Worm (Caenorhabditis elegans) whole organism, late embryonic: ENCODE measurements around the gene F16H6.3.
"Not testable (repeated sequence)": the region's sequence is repeated elsewhere in the genome, so short reads cannot be mapped to it uniquely, and the experiment has no call there.

Experiments used
- C38D4.7 ChIP-seq: fragments of 200-800 bp; sonication (Bioruptor generic); optimal IDR thresholded peaks from 2 replicates; lab custom pipeline; 2018; ENCODE audit warnings: mild to moderate bottlenecking, missing genetic modification characterization, moderate library complexity, missing compliant biosample characterization
- K09A11.1 ChIP-seq: sonication (generic microtip); optimal IDR thresholded peaks from 2 replicates; lab custom pipeline; 2017; ENCODE audit warnings: antibody characterized with exemption, mild to moderate bottlenecking, missing genetic modification characterization, missing compliant biosample characterization; ENCODE audit not compliant: insufficient read depth
- T23F11.4 ChIP-seq: fragments of 200-800 bp; sonication (Bioruptor generic); optimal IDR thresholded peaks from 2 replicates; lab custom pipeline; 2018; ENCODE audit warnings: mild to moderate bottlenecking, missing genetic modification characterization, missing compliant biosample characterization
- Y22D7AL.16 ChIP-seq: sonication (generic microtip); optimal IDR thresholded peaks from 2 replicates; lab custom pipeline; 2016; ENCODE audit warnings: missing genetic modification characterization, missing compliant biosample characterization
- ahr-1 ChIP-seq: sonication (generic microtip); optimal IDR thresholded peaks from 2 replicates; lab custom pipeline; 2016; ENCODE audit warnings: missing genetic modification characterization, missing compliant biosample characterization
- ceh-22 ChIP-seq: sonication (generic microtip); optimal IDR thresholded peaks from 2 replicates; lab custom pipeline; 2017; ENCODE audit warnings: missing biosample characterization, missing genetic modification characterization
- ceh-24 ChIP-seq: sonication (generic microtip); optimal IDR thresholded peaks from 2 replicates; lab custom pipeline; 2016; ENCODE audit warnings: mild to moderate bottlenecking, missing genetic modification characterization, missing compliant biosample characterization
- ceh-30 ChIP-seq: fragments of 150-350 bp; optimal IDR thresholded peaks from 2 replicates; lab custom pipeline; 2014; ENCODE audit warnings: missing biosample characterization, missing genetic modification characterization
- ceh-31 ChIP-seq: sonication (generic microtip); optimal IDR thresholded peaks from 2 replicates; lab custom pipeline; 2016; ENCODE audit warnings: missing genetic modification characterization, missing compliant biosample characterization
- ceh-34 ChIP-seq: sonication (generic microtip); optimal IDR thresholded peaks from 2 replicates; lab custom pipeline; 2016; ENCODE audit warnings: mild to moderate bottlenecking, missing genetic modification characterization, missing compliant biosample characterization
- ceh-48 ChIP-seq: sonication (generic microtip); optimal IDR thresholded peaks from 2 replicates; lab custom pipeline; 2016; ENCODE audit warnings: missing genetic modification characterization, inconsistent platforms, missing compliant biosample characterization
- ceh-9 ChIP-seq: sonication (generic microtip); optimal IDR thresholded peaks from 2 replicates; lab custom pipeline; 2016; ENCODE audit warnings: mild to moderate bottlenecking, missing genetic modification characterization, inconsistent platforms, missing compliant biosample characterization
- dmd-4 ChIP-seq: sonication (generic microtip); optimal IDR thresholded peaks from 2 replicates; lab custom pipeline; 2016; ENCODE audit warnings: borderline replicate concordance, missing genetic modification characterization, missing compliant biosample characterization
- elt-2 ChIP-seq: sonication (generic microtip); optimal IDR thresholded peaks from 2 replicates; lab custom pipeline; 2016; ENCODE audit warnings: missing genetic modification reagents, missing genetic modification characterization, missing compliant biosample characterization
- elt-4 ChIP-seq: sonication (generic microtip); optimal IDR thresholded peaks from 2 replicates; lab custom pipeline; 2016; ENCODE audit warnings: missing genetic modification characterization, missing compliant biosample characterization
- fax-1 ChIP-seq: sonication (generic microtip); optimal IDR thresholded peaks from 2 replicates; lab custom pipeline; 2016; ENCODE audit warnings: missing genotype, missing genetic modification characterization, missing compliant biosample characterization
- fkh-10 ChIP-seq: fragments of 150-350 bp; optimal IDR thresholded peaks from 2 replicates; lab custom pipeline; 2014; ENCODE audit warnings: missing biosample characterization, missing genetic modification reagents, missing genetic modification characterization
- fkh-6 ChIP-seq: sonication (generic microtip); optimal IDR thresholded peaks from 2 replicates; lab custom pipeline; 2016; ENCODE audit warnings: missing genetic modification characterization, missing compliant biosample characterization
- hlh-13 ChIP-seq: fragments of 200-800 bp; sonication (Bioruptor generic); optimal IDR thresholded peaks from 2 replicates; lab custom pipeline; 2018; ENCODE audit warnings: mild to moderate bottlenecking, missing genetic modification characterization, missing compliant biosample characterization
- hlh-30 ChIP-seq: sonication (generic microtip); optimal IDR thresholded peaks from 2 replicates; lab custom pipeline; 2017; ENCODE audit warnings: antibody characterized with exemption, missing genetic modification characterization, missing compliant biosample characterization; ENCODE audit not compliant: insufficient read depth
- hlh-6 ChIP-seq: sonication (generic microtip); optimal IDR thresholded peaks from 2 replicates; lab custom pipeline; 2016; ENCODE audit warnings: missing genotype, missing genetic modification characterization, missing compliant biosample characterization
- lim-6 ChIP-seq: sonication (generic microtip); optimal IDR thresholded peaks from 2 replicates; lab custom pipeline; 2016; ENCODE audit warnings: missing genetic modification characterization, missing compliant biosample characterization
- lin-11 ChIP-seq: fragments of 200-800 bp; sonication (Bioruptor generic); optimal IDR thresholded peaks from 2 replicates; lab custom pipeline; 2018; ENCODE audit warnings: mild to moderate bottlenecking, missing genetic modification characterization, missing compliant biosample characterization
- odd-2 ChIP-seq: sonication (generic microtip); optimal IDR thresholded peaks from 2 replicates; lab custom pipeline; 2017; ENCODE audit warnings: antibody characterized with exemption, mild to moderate bottlenecking, missing genetic modification characterization, missing compliant biosample characterization
- pag-3 ChIP-seq: sonication (generic microtip); optimal IDR thresholded peaks from 2 replicates; lab custom pipeline; 2016; ENCODE audit warnings: missing compliant biosample characterization, missing genetic modification characterization, borderline replicate concordance
- pat-9 ChIP-seq: fragments of 200-800 bp; sonication (Bioruptor generic); optimal IDR thresholded peaks from 2 replicates; lab custom pipeline; 2018; ENCODE audit warnings: mild to moderate bottlenecking, missing genetic modification characterization, moderate library complexity, missing compliant biosample characterization
- pax-1 ChIP-seq: fragments of 150-350 bp; optimal IDR thresholded peaks from 2 replicates; lab custom pipeline; 2014; ENCODE audit warnings: missing biosample characterization, missing genetic modification characterization
- pha-2 ChIP-seq: sonication (generic microtip); optimal IDR thresholded peaks from 2 replicates; lab custom pipeline; 2017; ENCODE audit warnings: mild to moderate bottlenecking, missing genetic modification characterization, missing compliant biosample characterization
- pros-1 ChIP-seq: fragments of 150-350 bp; optimal IDR thresholded peaks from 2 replicates; lab custom pipeline; 2014; ENCODE audit warnings: missing biosample characterization, missing genetic modification reagents, missing genetic modification characterization
- rnt-1 ChIP-seq: sonication (generic microtip); optimal IDR thresholded peaks from 2 replicates; lab custom pipeline; 2016; ENCODE audit warnings: missing genetic modification characterization, missing compliant biosample characterization
- syd-9 ChIP-seq: sonication (generic microtip); optimal IDR thresholded peaks from 2 replicates; lab custom pipeline; 2016; ENCODE audit warnings: mild to moderate bottlenecking, missing genetic modification characterization, moderate library complexity, missing compliant biosample characterization
- tbx-2 ChIP-seq: sonication (generic microtip); optimal IDR thresholded peaks from 2 replicates; lab custom pipeline; 2016; ENCODE audit warnings: missing genetic modification characterization, missing compliant biosample characterization
- ttx-3 ChIP-seq: sonication (generic microtip); optimal IDR thresholded peaks from 2 replicates; lab custom pipeline; 2016; ENCODE audit warnings: missing genetic modification reagents, missing genetic modification characterization, missing compliant biosample characterization
- unc-42 ChIP-seq: sonication (generic microtip); optimal IDR thresholded peaks from 2 replicates; lab custom pipeline; 2016; ENCODE audit warnings: missing genotype, missing genetic modification characterization, missing compliant biosample characterization
- unc-55 ChIP-seq: sonication (generic microtip); optimal IDR thresholded peaks from 2 replicates; lab custom pipeline; 2017; ENCODE audit warnings: missing biosample characterization, missing genetic modification reagents, missing genetic modification characterization
- unc-86 ChIP-seq: sonication (generic microtip); optimal IDR thresholded peaks from 2 replicates; lab custom pipeline; 2016; ENCODE audit warnings: missing genetic modification characterization, missing compliant biosample characterization
- zip-5 ChIP-seq: sonication (generic microtip); optimal IDR thresholded peaks from 2 replicates; lab custom pipeline; 2016; ENCODE audit warnings: missing genetic modification characterization, missing compliant biosample characterization

F16H6.3 gene

ce11 chrV:18212848-18213247 lies 17.7 kb downstream of the F16H6.3 start:
- TF ChIP-seq zip-5 (no peak), ceh-34 (tag; lab: Kevin White, UChicago) (no peak), pat-9 (tag; lab: Kevin White, UChicago) (no peak), syd-9 (no peak), hlh-30 (tag; lab: Kevin White, UChicago) (no peak), ttx-3 (tag; lab: Kevin White, UChicago) (no peak), ceh-31 (tag; lab: Kevin White, UChicago) (no peak), elt-4 (tag; lab: Kevin White, UChicago) (no peak), fkh-10 (GFP tag; lab: Kevin White, UChicago) (no peak), unc-86 (tag; lab: Kevin White, UChicago) (no peak), fkh-6 (tag; lab: Kevin White, UChicago) (no peak), hlh-13 (GFP tag; lab: Kevin White, UChicago) (no peak), ceh-22 (no peak), ceh-30 (tag; lab: Kevin White, UChicago) (no peak), C38D4.7 (GFP tag; lab: Kevin White, UChicago) (no peak), pha-2 (no peak)

- not testable (repeated sequence) for TF ChIP-seq elt-2 (tag; lab: Kevin White, UChicago); elt-4 (tag; lab: Kevin White, UChicago); dmd-4
Observed at ce11 chrV:18216175-18216574, 21.1 kb downstream of the F16H6.3 start, which contains the start of gene F16H6.8. TSS of gene F16H6.8 (minus strand) at chrV:18216275.

ce11 chrV:18216784-18217183 lies 21.7 kb downstream of the F16H6.3 start, which contains the start of gene F16H6.9:
TSS of gene F16H6.9 (plus strand) at chrV:18217084.
- TF ChIP-seq ceh-48, pag-3, lin-11 (tag; lab: Kevin White, UChicago): not testable (repeated sequence)

- TF ChIP-seq syd-9 (no peak), ceh-9 (tag; lab: Kevin White, UChicago) (no peak), ahr-1 (tag; lab: Kevin White, UChicago) (no peak), odd-2 (tag; lab: Kevin White, UChicago) (no peak), ceh-48 (tag; lab: Kevin White, UChicago) (no peak), T23F11.4 (GFP tag; lab: Kevin White, UChicago) (no peak), unc-55 (GFP tag; lab: Kevin White, UChicago) (no peak)
Observed at ce11 chrV:18224353-18224752, 29.2 kb downstream of the F16H6.3 start, which contains the start of gene F16H6.10. TSS of gene F16H6.10 (minus strand) at chrV:18224453.

- TF ChIP-seq hlh-13 (GFP tag; lab: Kevin White, UChicago) = no peak
- TF ChIP-seq C38D4.7 (GFP tag; lab: Kevin White, UChicago) = no peak
- TF ChIP-seq tbx-2 (tag; lab: Kevin White, UChicago) = no peak
- TF ChIP-seq lim-6 = no peak
- TF ChIP-seq ceh-34 (tag; lab: Kevin White, UChicago) = no peak
- no peak for TF ChIP-seq pax-1 (tag; lab: Kevin White, UChicago)
Observed at ce11 chrV:18235808-18236207, 40.7 kb downstream of the F16H6.3 start.

ce11 chrV:18236714-18237288 lies 41.7 kb downstream of the F16H6.3 start, which contains the start of gene R10E8.3:
TSS of gene R10E8.3 (minus strand) at chrV:18236764.
- no peak for TF ChIP-seq fkh-10 (GFP tag; lab: Kevin White, UChicago)
- TF ChIP-seq zip-5 = no peak
- no peak for TF ChIP-seq pha-2
- no peak for TF ChIP-seq lin-11 (tag; lab: Kevin White, UChicago)
- TF ChIP-seq fax-1 (tag; lab: Kevin White, UChicago) = no peak
- TF ChIP-seq C38D4.7 (GFP tag; lab: Kevin White, UChicago) = no peak
- no peak for TF ChIP-seq pax-1 (tag; lab: Kevin White, UChicago)
- TF ChIP-seq ceh-48 (tag; lab: Kevin White, UChicago) = no peak
- no peak for TF ChIP-seq odd-2 (tag; lab: Kevin White, UChicago)
- TF ChIP-seq rnt-1 = no peak
- TF ChIP-seq hlh-6 (tag; lab: Kevin White, UChicago) = no peak
- no peak for TF ChIP-seq pros-1 (tag; lab: Kevin White, UChicago)
- no peak for TF ChIP-seq K09A11.1 (tag; lab: Kevin White, UChicago)
- no peak for TF ChIP-seq unc-42 (tag; lab: Kevin White, UChicago)
- no peak for TF ChIP-seq ceh-31 (tag; lab: Kevin White, UChicago)
- no peak for TF ChIP-seq syd-9
- TF ChIP-seq ceh-24 (tag; lab: Kevin White, UChicago) = no peak
- TF ChIP-seq hlh-13 (GFP tag; lab: Kevin White, UChicago) = no peak
- TF ChIP-seq Y22D7AL.16 = no peak
- TF ChIP-seq elt-4 (tag; lab: Kevin White, UChicago) = no peak
- TF ChIP-seq, all 69 proteins: peak for 0
